Worm (Caenorhabditis elegans) whole organism, late embryonic: Measurements from ENCODE around the gene fis-2.
"Not testable (repeated sequence)": the region's sequence is repeated elsewhere in the genome, so short reads cannot be mapped to it uniquely, and the experiment has no call there.

Source experiments
- C08G9.2 ChIP-seq: sonication (generic microtip); optimal IDR thresholded peaks from 2 replicates; lab custom pipeline; 2016; ENCODE audit warnings: mild to moderate bottlenecking, missing genetic modification characterization, moderate library complexity, missing compliant biosample characterization
- F13H6.1 ChIP-seq: sonication (generic microtip); optimal IDR thresholded peaks from 2 replicates; lab custom pipeline; 2016; ENCODE audit warnings: missing genetic modification characterization, missing compliant biosample characterization
- T23F11.4 ChIP-seq: fragments of 200-800 bp; sonication (Bioruptor generic); optimal IDR thresholded peaks from 2 replicates; lab custom pipeline; 2018; ENCODE audit warnings: mild to moderate bottlenecking, missing genetic modification characterization, missing compliant biosample characterization
- ahr-1 ChIP-seq: sonication (generic microtip); optimal IDR thresholded peaks from 2 replicates; lab custom pipeline; 2016; ENCODE audit warnings: missing genetic modification characterization, missing compliant biosample characterization
- ama-1 ChIP-seq: fragments of 150-350 bp; optimal IDR thresholded peaks from 2 replicates; lab custom pipeline; 2014
- ceh-19 ChIP-seq: fragments of 200-800 bp; sonication (Bioruptor generic); optimal IDR thresholded peaks from 2 replicates; lab custom pipeline; 2018; ENCODE audit warnings: mild to moderate bottlenecking, missing genetic modification characterization, missing compliant biosample characterization
- ceh-2 ChIP-seq: sonication (generic microtip); optimal IDR thresholded peaks from 2 replicates; lab custom pipeline; 2016; ENCODE audit warnings: missing genotype, missing genetic modification characterization, missing compliant biosample characterization
- ceh-22 ChIP-seq: sonication (generic microtip); optimal IDR thresholded peaks from 2 replicates; lab custom pipeline; 2017; ENCODE audit warnings: missing biosample characterization, missing genetic modification characterization
- ceh-6 ChIP-seq: fragments of 200-800 bp; sonication (Bioruptor generic); optimal IDR thresholded peaks from 2 replicates; lab custom pipeline; 2018; ENCODE audit warnings: mild to moderate bottlenecking, missing genetic modification characterization, missing compliant biosample characterization
- che-1 ChIP-seq: sonication (generic microtip); optimal IDR thresholded peaks from 2 replicates; lab custom pipeline; 2016; ENCODE audit warnings: mild to moderate bottlenecking, missing genetic modification characterization, missing compliant biosample characterization
- dmd-4 ChIP-seq: sonication (generic microtip); optimal IDR thresholded peaks from 2 replicates; lab custom pipeline; 2016; ENCODE audit warnings: borderline replicate concordance, missing genetic modification characterization, missing compliant biosample characterization
- elt-2 ChIP-seq: sonication (generic microtip); optimal IDR thresholded peaks from 2 replicates; lab custom pipeline; 2016; ENCODE audit warnings: missing genetic modification reagents, missing genetic modification characterization, missing compliant biosample characterization
- elt-4 ChIP-seq: sonication (generic microtip); optimal IDR thresholded peaks from 2 replicates; lab custom pipeline; 2016; ENCODE audit warnings: missing genetic modification characterization, missing compliant biosample characterization
- eyg-1 ChIP-seq: sonication (generic microtip); optimal IDR thresholded peaks from 2 replicates; lab custom pipeline; 2016; ENCODE audit warnings: missing genotype, missing genetic modification characterization, missing compliant biosample characterization
- fkh-10 ChIP-seq: fragments of 150-350 bp; optimal IDR thresholded peaks from 2 replicates; lab custom pipeline; 2014; ENCODE audit warnings: missing biosample characterization, missing genetic modification reagents, missing genetic modification characterization
- fkh-6 ChIP-seq: sonication (generic microtip); optimal IDR thresholded peaks from 2 replicates; lab custom pipeline; 2016; ENCODE audit warnings: missing genetic modification characterization, missing compliant biosample characterization
- hlh-13 ChIP-seq: fragments of 200-800 bp; sonication (Bioruptor generic); optimal IDR thresholded peaks from 2 replicates; lab custom pipeline; 2018; ENCODE audit warnings: mild to moderate bottlenecking, missing genetic modification characterization, missing compliant biosample characterization
- hlh-30 ChIP-seq: sonication (generic microtip); optimal IDR thresholded peaks from 2 replicates; lab custom pipeline; 2017; ENCODE audit warnings: antibody characterized with exemption, missing genetic modification characterization, missing compliant biosample characterization; ENCODE audit not compliant: insufficient read depth
- hlh-8 ChIP-seq: sonication (generic microtip); optimal IDR thresholded peaks from 2 replicates; lab custom pipeline; 2016; ENCODE audit warnings: missing genotype, missing genetic modification characterization, missing compliant biosample characterization
- mec-3 ChIP-seq: sonication (generic microtip); optimal IDR thresholded peaks from 2 replicates; lab custom pipeline; 2016; ENCODE audit warnings: borderline replicate concordance, missing genetic modification characterization, missing compliant biosample characterization
- nhr-11 ChIP-seq: fragments of 150-350 bp; optimal IDR thresholded peaks from 2 replicates; lab custom pipeline; 2014; ENCODE audit warnings: missing biosample characterization, missing genetic modification characterization
- nhr-232 ChIP-seq: sonication (generic microtip); optimal IDR thresholded peaks from 2 replicates; lab custom pipeline; 2016; ENCODE audit warnings: missing genetic modification characterization, missing compliant biosample characterization
- odd-2 ChIP-seq: sonication (generic microtip); optimal IDR thresholded peaks from 2 replicates; lab custom pipeline; 2017; ENCODE audit warnings: antibody characterized with exemption, mild to moderate bottlenecking, missing genetic modification characterization, missing compliant biosample characterization
- pat-9 ChIP-seq: fragments of 200-800 bp; sonication (Bioruptor generic); optimal IDR thresholded peaks from 2 replicates; lab custom pipeline; 2018; ENCODE audit warnings: mild to moderate bottlenecking, missing genetic modification characterization, moderate library complexity, missing compliant biosample characterization
- pqm-1 ChIP-seq: sonication (generic microtip); optimal IDR thresholded peaks from 2 replicates; lab custom pipeline; 2016; ENCODE audit warnings: missing genetic modification characterization, missing compliant biosample characterization
- ref-2 ChIP-seq: sonication (generic microtip); optimal IDR thresholded peaks from 2 replicates; lab custom pipeline; 2016; ENCODE audit warnings: missing genetic modification characterization, missing compliant biosample characterization
- rnt-1 ChIP-seq: sonication (generic microtip); optimal IDR thresholded peaks from 2 replicates; lab custom pipeline; 2016; ENCODE audit warnings: missing genetic modification characterization, missing compliant biosample characterization
- sox-2 ChIP-seq: fragments of 200-800 bp; sonication (Bioruptor generic); IDR thresholded peaks from 2 replicates; pipeline ENCODE4 v1.3.6; 2022; ENCODE audit warnings: missing genetic modification reagents, missing genetic modification characterization, missing compliant biosample characterization
- syd-9 ChIP-seq: sonication (generic microtip); optimal IDR thresholded peaks from 2 replicates; lab custom pipeline; 2016; ENCODE audit warnings: mild to moderate bottlenecking, missing genetic modification characterization, moderate library complexity, missing compliant biosample characterization
- tbx-2 ChIP-seq: sonication (generic microtip); optimal IDR thresholded peaks from 2 replicates; lab custom pipeline; 2016; ENCODE audit warnings: missing genetic modification characterization, missing compliant biosample characterization
- unc-42 ChIP-seq: sonication (generic microtip); optimal IDR thresholded peaks from 2 replicates; lab custom pipeline; 2016; ENCODE audit warnings: missing genotype, missing genetic modification characterization, missing compliant biosample characterization
- unc-55 ChIP-seq: sonication (generic microtip); optimal IDR thresholded peaks from 2 replicates; lab custom pipeline; 2017; ENCODE audit warnings: missing biosample characterization, missing genetic modification reagents, missing genetic modification characterization
- unc-86 ChIP-seq: sonication (generic microtip); optimal IDR thresholded peaks from 2 replicates; lab custom pipeline; 2016; ENCODE audit warnings: missing genetic modification characterization, missing compliant biosample characterization

fis-2 gene

ce11 chrX:8285169-8285796 lies at the start of gene fis-2, which contains the start of gene F13B9.2:
TSS of gene fis-2 (minus strand) at chrX:8285219.
TSS of gene F13B9.2 (plus strand) at chrX:8285683.
- TF ChIP-seq F13H6.1 (tag; lab: Kevin White, UChicago) (no peak), tbx-2 (tag; lab: Kevin White, UChicago) (no peak), unc-55 (no peak)

- TF ChIP-seq elt-4 (no peak), mec-3 (tag; lab: Kevin White, UChicago) (no peak)
Observed at ce11 chrX:8327800-8328199, 42.8 kb upstream of the fis-2 start, which contains the start of gene F55E10.4. TSS of gene F55E10.4 (minus strand) at chrX:8327900.

ce11 chrX:8326394-8326793 lies 41.4 kb upstream of the fis-2 start, which contains the start of gene R09F10.8:
TSS of gene R09F10.8 (minus strand) at chrX:8326451.
- no peak for TF ChIP-seq unc-42 (tag; lab: Kevin White, UChicago)
- no peak for TF ChIP-seq hlh-13 (GFP tag; lab: Kevin White, UChicago)
- TF ChIP-seq unc-86: no peak
- TF ChIP-seq odd-2 (tag; lab: Kevin White, UChicago): no peak
- no peak for TF ChIP-seq hlh-8 (tag; lab: Kevin White, UChicago)
- TF ChIP-seq tbx-2 (tag; lab: Kevin White, UChicago): no peak
- no peak for TF ChIP-seq nhr-232 (tag; lab: Kevin White, UChicago)
- no peak for TF ChIP-seq fkh-10 (GFP tag; lab: Kevin White, UChicago)
- no peak for TF ChIP-seq ceh-22 (tag; lab: Kevin White, UChicago)
- TF ChIP-seq ref-2: no peak
- TF ChIP-seq rnt-1 (tag; lab: Kevin White, UChicago): no peak
- TF ChIP-seq hlh-30: no peak
- no peak for TF ChIP-seq ceh-2 (tag; lab: Kevin White, UChicago)
- TF ChIP-seq ama-1 (lab: Kevin White, UChicago): no peak
- no peak for TF ChIP-seq pat-9 (tag; lab: Kevin White, UChicago)
- TF ChIP-seq T23F11.4 (GFP tag; lab: Kevin White, UChicago): no peak
- no peak for TF ChIP-seq ahr-1 (tag; lab: Kevin White, UChicago)
- no peak for TF ChIP-seq dmd-4 (tag; lab: Kevin White, UChicago)
- no peak for TF ChIP-seq syd-9 (tag; lab: Kevin White, UChicago)

ce11 chrX:8323371-8323770 lies 38.4 kb upstream of the fis-2 start, which contains the start of gene R09F10.1:
TSS of gene R09F10.1 (plus strand) at chrX:8323592.
- TF ChIP-seq sox-2 (no peak), elt-2 (tag; lab: Kevin White, UChicago) (peak; percentile 77)

ce11 chrX:8321811-8322210 lies 36.8 kb upstream of the fis-2 start, which contains the start of gene abu-9:
TSS of gene abu-9 (plus strand) at chrX:8322111.
- not testable (repeated sequence) for TF ChIP-seq ceh-19 (GFP tag; lab: Kevin White, UChicago); nhr-11; che-1

- TF ChIP-seq pqm-1 (tag; lab: Kevin White, UChicago) (no peak), C08G9.2 (tag; lab: Kevin White, UChicago) (no peak), fkh-6 (tag; lab: Kevin White, UChicago) (no peak), ceh-6 (no peak), nhr-232 (tag; lab: Kevin White, UChicago) (no peak), eyg-1 (tag; lab: Kevin White, UChicago) (no peak), rnt-1 (tag; lab: Kevin White, UChicago) (no peak), hlh-30 (no peak)
Observed at ce11 chrX:8320889-8321288, 35.9 kb upstream of the fis-2 start, which contains the start of gene pqn-57. TSS of gene pqn-57 (minus strand) at chrX:8320989.
